Worm (Caenorhabditis elegans): ENCODE results near the gene pbo-5.

The pbo-5 gene

DNA sequence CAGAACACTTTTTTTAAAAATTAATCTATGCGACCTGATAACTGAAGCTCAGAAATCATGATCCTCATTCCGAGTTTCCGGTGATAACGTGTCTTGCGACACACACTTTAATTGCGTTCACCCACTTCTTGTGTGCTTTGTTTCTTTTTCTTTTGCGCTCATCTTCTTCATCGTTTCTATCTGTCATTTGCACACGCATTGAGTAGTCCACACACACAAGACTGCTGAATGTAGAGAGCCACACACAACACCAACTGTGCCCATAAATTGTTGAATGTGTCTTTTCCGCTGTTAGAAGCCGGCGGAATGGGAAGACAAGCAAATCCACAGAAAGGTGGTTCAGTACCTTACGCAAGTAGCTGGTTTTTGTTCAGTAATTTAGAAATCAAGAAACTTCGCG lies 5.1 kb downstream of the pbo-5 start:
- no peak for TF ChIP-seq Y56A3A.18 (GFP tag; IDR thresholded peaks at IDR 0.05)

Data from whole organism, young adult.